Worm (Caenorhabditis elegans) whole organism, L1 larva: Measurements from ENCODE around the gene cyn-16.

Experiments used
- C16A3.4 ChIP-seq: fragments of 150-350 bp; optimal IDR thresholded peaks from 2 replicates; lab custom pipeline; 2014; ENCODE audit warnings: missing biosample characterization, missing genetic modification characterization
- aly-2 ChIP-seq: fragments of 150-350 bp; optimal IDR thresholded peaks from 2 replicates; lab custom pipeline; 2014; ENCODE audit warnings: missing biosample characterization, missing genetic modification characterization
- blmp-1 ChIP-seq: fragments of 150-350 bp; optimal IDR thresholded peaks from 2 replicates; lab custom pipeline; 2014; ENCODE audit warnings: missing biosample characterization, missing genetic modification characterization
- ceh-8 ChIP-seq: fragments of 200-800 bp; sonication (Bioruptor generic); optimal IDR thresholded peaks from 2 replicates; lab custom pipeline; 2018; ENCODE audit warnings: mild to moderate bottlenecking, missing genetic modification characterization, moderate library complexity, missing compliant biosample characterization
- ceh-88 ChIP-seq: fragments of 200-800 bp; sonication (Bioruptor generic); IDR thresholded peaks from 2 replicates; pipeline ENCODE4 v1.3.6; 2022; ENCODE audit warnings: missing genetic modification characterization, missing compliant biosample characterization
- ceh-90 ChIP-seq: sonication (generic microtip); optimal IDR thresholded peaks from 2 replicates; lab custom pipeline; 2016; ENCODE audit warnings: missing genetic modification characterization, missing compliant biosample characterization
- dsc-1 ChIP-seq: sonication (generic microtip); optimal IDR thresholded peaks from 2 replicates; lab custom pipeline; 2016; ENCODE audit warnings: mild to moderate bottlenecking, missing genetic modification characterization, missing compliant biosample characterization
- efl-1 ChIP-seq, 4 experiments: fragments of 150-350 bp; optimal IDR thresholded peaks in 3 of 4; peaks in 1 of 4; 1 replicate in 1 of 4; 2 replicates in 3 of 4; lab custom pipeline; 2014; ENCODE audit warnings: missing biosample characterization in 2 of 4, missing genetic modification characterization in 2 of 4, missing genetic modification reagents in 2 of 4
- egl-13 ChIP-seq: sonication (generic microtip); optimal IDR thresholded peaks from 2 replicates; lab custom pipeline; 2016; ENCODE audit warnings: missing genotype, missing genetic modification reagents, missing genetic modification characterization, missing compliant biosample characterization
- elt-2 ChIP-seq: sonication (generic microtip); optimal IDR thresholded peaks from 2 replicates; lab custom pipeline; 2016; ENCODE audit warnings: missing genetic modification characterization, mild to moderate bottlenecking, inconsistent platforms, missing compliant biosample characterization, missing genetic modification reagents
- fkh-10 ChIP-seq: sonication (generic microtip); optimal IDR thresholded peaks from 2 replicates; lab custom pipeline; 2017; ENCODE audit warnings: missing biosample characterization, missing genetic modification reagents, missing genetic modification characterization
- grh-1 ChIP-seq: fragments of 200-800 bp; sonication (Bioruptor generic); IDR thresholded peaks from 2 replicates; pipeline ENCODE4 v1.3.6; 2022; ENCODE audit warnings: missing genetic modification reagents, missing genetic modification characterization, missing compliant biosample characterization
- hlh-17 ChIP-seq: fragments of 200-800 bp; sonication (Bioruptor generic); optimal IDR thresholded peaks from 2 replicates; lab custom pipeline; 2018; ENCODE audit warnings: missing genetic modification characterization, mild to moderate bottlenecking, missing compliant biosample characterization, moderate library complexity, borderline replicate concordance
- hlh-4 ChIP-seq: sonication (generic microtip); optimal IDR thresholded peaks from 2 replicates; lab custom pipeline; 2016; ENCODE audit warnings: mild to moderate bottlenecking, missing genetic modification characterization, missing compliant biosample characterization
- irx-1 ChIP-seq: sonication (generic microtip); optimal IDR thresholded peaks from 2 replicates; lab custom pipeline; 2016; ENCODE audit warnings: missing genetic modification characterization, missing compliant biosample characterization
- isw-1 ChIP-seq: fragments of 200-800 bp; sonication (Bioruptor generic); IDR thresholded peaks from 2 replicates; pipeline ENCODE4 v1.3.6; 2022; ENCODE audit warnings: missing genetic modification characterization, missing compliant biosample characterization
- jun-1 ChIP-seq: fragments of 150-350 bp; optimal IDR thresholded peaks from 2 replicates; lab custom pipeline; 2014; ENCODE audit warnings: missing biosample characterization, missing genetic modification reagents, missing genetic modification characterization
- lin-13 ChIP-seq: fragments of 150-350 bp; optimal IDR thresholded peaks from 2 replicates; lab custom pipeline; 2014; ENCODE audit warnings: missing biosample characterization, missing genetic modification reagents, missing genetic modification characterization
- lin-35 ChIP-seq, 2 experiments: fragments of 150-350 bp; optimal IDR thresholded peaks; 2 replicates each; lab custom pipeline; 2014; ENCODE audit warnings: missing biosample characterization in 2 of 2, missing genetic modification characterization in 2 of 2, missing genetic modification reagents in 2 of 2
- mdl-1 ChIP-seq, 2 experiments: fragments of 150-350 bp; optimal IDR thresholded peaks; 2 replicates each; lab custom pipeline; 2014 to 2017; ENCODE audit warnings: missing biosample characterization in 2 of 2, missing genetic modification characterization in 2 of 2, inconsistent platforms in 1 of 2
- mef-2 ChIP-seq: fragments of 150-350 bp; optimal IDR thresholded peaks from 2 replicates; lab custom pipeline; 2014; ENCODE audit warnings: missing biosample characterization, missing genetic modification characterization
- mep-1 ChIP-seq: fragments of 150-350 bp; optimal IDR thresholded peaks from 2 replicates; lab custom pipeline; 2014; ENCODE audit warnings: missing biosample characterization, missing genetic modification characterization
- nhr-11 ChIP-seq: fragments of 150-350 bp; optimal IDR thresholded peaks from 2 replicates; lab custom pipeline; 2014; ENCODE audit warnings: missing biosample characterization, missing genetic modification characterization
- nhr-12 ChIP-seq: sonication (generic microtip); optimal IDR thresholded peaks from 2 replicates; lab custom pipeline; 2017; ENCODE audit warnings: missing biosample characterization, missing genetic modification characterization
- nhr-19 ChIP-seq: fragments of 200-800 bp; sonication (Bioruptor generic); conservative IDR thresholded peaks from 2 replicates; pipeline ENCODE4 v1.3.6; 2022; ENCODE audit warnings: missing genetic modification characterization, missing compliant biosample characterization
- nhr-76 ChIP-seq: sonication (generic microtip); optimal IDR thresholded peaks from 2 replicates; lab custom pipeline; 2017; ENCODE audit warnings: missing biosample characterization, missing genetic modification characterization
- nhr-84 ChIP-seq: sonication (generic microtip); optimal IDR thresholded peaks from 2 replicates; lab custom pipeline; 2017; ENCODE audit warnings: missing biosample characterization, missing genetic modification characterization
- nhr-85 ChIP-seq: sonication (generic microtip); peaks from one replicate; lab custom pipeline; 2016; ENCODE audit warnings: missing genetic modification characterization, inconsistent platforms, missing compliant biosample characterization
- pqm-1 ChIP-seq: sonication (generic microtip); optimal IDR thresholded peaks from 3 replicates; lab custom pipeline; 2017; ENCODE audit warnings: missing biosample characterization, missing genetic modification characterization
- snpc-4 ChIP-seq: fragments of 150-350 bp; optimal IDR thresholded peaks from 2 replicates; lab custom pipeline; 2014; ENCODE audit warnings: missing biosample characterization, missing genetic modification characterization
- sox-4 ChIP-seq: sonication (generic microtip); optimal IDR thresholded peaks from 2 replicates; lab custom pipeline; 2016; ENCODE audit warnings: missing genetic modification characterization, missing compliant biosample characterization
- sptf-1 ChIP-seq: fragments of 150-350 bp; optimal IDR thresholded peaks from 2 replicates; lab custom pipeline; 2014; ENCODE audit warnings: missing biosample characterization, missing genetic modification characterization
- tlp-1 ChIP-seq: fragments of 150-350 bp; optimal IDR thresholded peaks from 2 replicates; lab custom pipeline; 2014; ENCODE audit warnings: missing biosample characterization, missing genetic modification characterization
- unc-130 ChIP-seq: fragments of 150-350 bp; optimal IDR thresholded peaks from 2 replicates; lab custom pipeline; 2017; ENCODE audit warnings: missing biosample characterization, missing genetic modification characterization, inconsistent platforms
- unc-86 ChIP-seq: sonication (generic microtip); optimal IDR thresholded peaks from 2 replicates; lab custom pipeline; 2016; ENCODE audit warnings: missing genetic modification characterization, missing compliant biosample characterization
- unc-98 ChIP-seq: fragments of 200-800 bp; sonication (Bioruptor generic); IDR thresholded peaks from 2 replicates; pipeline ENCODE4 v1.3.6; 2022; ENCODE audit warnings: missing genetic modification characterization, missing compliant biosample characterization
- ztf-4 ChIP-seq: fragments of 150-350 bp; optimal IDR thresholded peaks from 2 replicates; lab custom pipeline; 2014; ENCODE audit warnings: missing biosample characterization, missing genetic modification characterization

The cyn-16 gene

DNA sequence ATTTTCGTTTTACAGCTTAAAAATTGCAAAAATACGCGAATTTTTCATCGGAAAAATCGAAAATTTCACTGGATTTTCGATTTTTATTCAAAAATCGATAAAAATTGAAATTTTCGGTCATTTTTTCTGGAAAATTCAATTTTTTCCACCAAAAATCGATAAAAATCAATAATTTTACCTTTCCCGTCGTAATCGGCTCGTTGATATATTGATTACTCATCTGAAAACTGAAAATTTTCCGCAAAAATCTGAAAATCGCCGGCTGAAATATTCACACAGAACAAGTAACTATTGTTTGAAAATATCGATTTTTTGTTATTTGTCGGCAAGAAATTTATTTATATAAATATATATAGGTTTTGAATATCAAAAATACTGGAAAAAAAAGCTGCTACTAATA, at the start of gene cyn-16:
cyn-16 (minus strand) TSS at position 227 of the 400 bp plus-strand sequence.
- TF ChIP-seq efl-1 (optimal IDR thresholded peaks at IDR 0.05; lab: Kevin White, UChicago): no peak
- peak in 1 of 2 experiments; percentile 49 for TF ChIP-seq efl-1 (GFP tag; optimal IDR thresholded peaks at IDR 0.05 in 1 of 2; lab: Kevin White, UChicago)
- TF ChIP-seq dsc-1 (tag; lab: Kevin White, UChicago): no peak
- no peak for TF ChIP-seq nhr-11 (tag; lab: Kevin White, UChicago)
- TF ChIP-seq, all 84 proteins: peak for 1

DNA sequence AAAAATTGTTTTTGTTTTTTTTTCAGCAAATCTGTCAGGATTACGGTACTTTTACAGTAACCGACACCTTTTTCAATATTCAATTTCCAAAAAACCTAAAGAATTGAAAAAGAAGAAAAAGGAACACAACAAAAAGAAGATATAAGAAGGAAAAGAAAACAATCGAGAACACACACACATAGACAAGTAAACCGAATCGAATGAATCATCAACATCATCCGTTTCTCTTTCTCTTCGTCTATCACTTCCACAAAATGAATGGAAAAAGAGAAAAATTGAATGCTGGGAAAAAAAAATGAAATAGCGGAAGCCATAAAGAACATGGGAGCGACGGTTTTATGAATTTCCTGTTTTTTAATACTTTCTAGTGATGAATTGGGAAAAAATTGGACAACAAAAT, 44.9 kb upstream of the cyn-16 start:
- TF ChIP-seq jun-1 (tag; lab: Kevin White, UChicago) (no peak), irx-1 (tag; lab: Kevin White, UChicago) (no peak), blmp-1 (peak; percentile 37)
- TF ChIP-seq, all 84 proteins: peak for 1

ce11 chrII:12080015-12080414, 43.5 kb upstream of the cyn-16 start:
- TF ChIP-seq elt-2 (tag; lab: Kevin White, UChicago) (peak; percentile 31), ceh-88 (GFP tag; lab: Robert Waterston, UW) (no peak), tlp-1 (tag; lab: Kevin White, UChicago) (no peak), lin-35 (GFP tag; optimal IDR thresholded peaks at IDR 0.05; lab: Kevin White, UChicago) (no peak), efl-1 (optimal IDR thresholded peaks at IDR 0.05; lab: Kevin White, UChicago) (no peak), efl-1 (GFP tag; optimal IDR thresholded peaks at IDR 0.05 in 1 of 2; lab: Kevin White, UChicago) (peak in 1 of 2 experiments; percentile 20), pqm-1 (tag; lab: Kevin White, UChicago) (no peak)
- TF ChIP-seq, all 84 proteins: peak for 2

DNA sequence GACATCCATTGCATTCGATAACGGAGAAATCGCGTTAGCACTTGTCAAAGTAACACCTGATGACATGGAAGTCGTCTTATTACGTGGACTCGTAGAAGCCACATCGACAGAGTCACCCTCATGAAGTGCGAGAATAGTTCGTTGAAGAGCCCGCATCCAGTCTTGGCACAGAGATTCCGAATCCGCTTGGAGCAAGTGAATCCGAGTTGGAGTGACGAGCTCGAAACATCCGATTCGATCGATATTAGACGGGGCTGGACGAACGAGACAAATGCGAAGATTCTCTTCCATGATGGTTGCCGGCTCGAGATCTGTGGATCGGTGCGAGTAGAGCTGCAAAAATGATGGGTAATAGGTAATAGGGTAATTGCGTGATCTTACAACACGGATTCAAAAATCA, 40.7 kb upstream of the cyn-16 start:
- TF ChIP-seq nhr-12 (tag; lab: Kevin White, UChicago) (no peak), nhr-19 (no peak), nhr-84 (tag; lab: Kevin White, UChicago) (no peak), ceh-90 (tag; lab: Kevin White, UChicago) (no peak), sox-4 (tag; lab: Kevin White, UChicago) (no peak), isw-1 (no peak), lin-35 (GFP tag; optimal IDR thresholded peaks at IDR 0.05; lab: Kevin White, UChicago) (no peak), hlh-17 (GFP tag; lab: Kevin White, UChicago) (no peak), lin-13 (GFP tag; lab: Kevin White, UChicago) (no peak)

DNA sequence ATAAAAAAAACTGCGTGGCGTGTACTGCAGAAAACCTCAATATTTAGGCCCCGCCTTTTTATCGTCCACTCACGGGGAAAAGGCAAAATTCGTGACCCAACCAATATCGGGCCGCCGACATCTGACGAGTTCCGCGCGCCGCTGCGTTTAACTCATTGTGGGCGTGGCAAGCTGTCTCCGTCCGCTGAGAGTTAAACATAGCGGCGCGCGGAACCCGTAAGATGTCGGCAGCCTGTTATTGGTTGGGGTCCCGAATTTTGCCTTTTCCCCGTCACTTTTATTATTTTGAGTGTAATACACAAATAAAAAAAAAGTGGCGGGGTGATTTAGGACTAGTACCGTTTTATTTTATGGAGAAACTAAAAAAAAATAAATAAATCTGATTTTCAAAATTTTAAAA, 39.8 kb upstream of the cyn-16 start:
- TF ChIP-seq snpc-4 (tag; lab: Kevin White, UChicago) (peak; percentile 53), ceh-8 (no peak)

ce11 chrII:12071243-12071642, 34.7 kb upstream of the cyn-16 start:
- TF ChIP-seq ceh-88 (GFP tag; lab: Robert Waterston, UW) (no peak), hlh-4 (tag; lab: Kevin White, UChicago) (no peak), pqm-1 (tag; lab: Kevin White, UChicago) (no peak), blmp-1 (no peak), unc-98 (no peak), unc-86 (tag; lab: Kevin White, UChicago) (no peak), unc-130 (no peak), sptf-1 (tag; lab: Kevin White, UChicago) (no peak), nhr-76 (no peak), C16A3.4 (no peak), mef-2 (no peak), mep-1 (tag; lab: Kevin White, UChicago) (no peak), grh-1 (GFP tag; lab: Robert Waterston, UW) (no peak), ztf-4 (tag; lab: Kevin White, UChicago) (no peak), egl-13 (no peak), mdl-1 (tag; optimal IDR thresholded peaks at IDR 0.05; lab: Kevin White, UChicago) (no peak), fkh-10 (GFP tag; lab: Kevin White, UChicago) (no peak), nhr-85 (tag; lab: Kevin White, UChicago) (no peak), isw-1 (no peak), aly-2 (tag; lab: Kevin White, UChicago) (no peak)
